Worm (Caenorhabditis elegans): ENCODE measurements around the gene ctns-1.
A peak's percentile ranks its signal among the peaks of the same experiment; 100 is the strongest.

The ctns-1 gene

ce11 chrII:8131413-8131966 lies 5.2 kb downstream of the ctns-1 start (continued):
- TF ChIP-seq pha-4 (GFP tag; IDR thresholded peaks at IDR 0.05) (no peak), pha-4 (tag; optimal IDR thresholded peaks at IDR 0.05) (no peak), nhr-25 (tag; optimal IDR thresholded peaks at IDR 0.05; ENCODE audit: borderline replicate concordance, insufficient read depth) (peak; percentile 42), nhr-76 (tag; optimal IDR thresholded peaks at IDR 0.05) (no peak), vab-7 (GFP tag; IDR thresholded peaks at IDR 0.05) (no peak), Y5F2A.4 (GFP tag; optimal IDR thresholded peaks at IDR 0.05) (no peak), ceh-28 (tag; optimal IDR thresholded peaks at IDR 0.05) (no peak), aha-1 (tag) (peak; percentile 97), daf-19 (GFP tag; conservative IDR thresholded peaks at IDR 0.05) (no peak), hif-1 (tag; optimal IDR thresholded peaks at IDR 0.05) (peak in 1 of 2 experiments; percentile 43), ceh-82 (tag; optimal IDR thresholded peaks at IDR 0.05) (no peak), dmd-9 (GFP tag; IDR thresholded peaks at IDR 0.05) (no peak), snpc-4 (tag; optimal IDR thresholded peaks at IDR 0.05) (no peak), ZK546.5 (tag; optimal IDR thresholded peaks at IDR 0.05) (no peak), R02D3.7 (tag; optimal IDR thresholded peaks at IDR 0.05) (no peak), ZK337.2 (GFP tag; IDR thresholded peaks at IDR 0.05) (no peak), madf-9 (GFP tag; conservative IDR thresholded peaks at IDR 0.05) (no peak), dmd-8 (GFP tag; IDR thresholded peaks at IDR 0.05) (no peak), lin-38 (GFP tag; IDR thresholded peaks at IDR 0.05) (peak; percentile 32; the same call in 1 of the 2 replicates), hlh-30 (tag; optimal IDR thresholded peaks at IDR 0.05; ENCODE audit: insufficient read depth) (peak; percentile 54), mdt-29 (GFP tag; IDR thresholded peaks at IDR 0.05) (no peak), egl-43 (GFP tag; IDR thresholded peaks at IDR 0.05) (peak; percentile 80), dpl-1 (GFP tag; optimal IDR thresholded peaks at IDR 0.05) (no peak), T20F7.1 (GFP tag; optimal IDR thresholded peaks at IDR 0.05) (no peak)

ce11 chrII:8130792-8131191 lies 5.9 kb downstream of the ctns-1 start:
- no peak for TF ChIP-seq unc-39 (tag; optimal IDR thresholded peaks at IDR 0.05)
- TF ChIP-seq R02D3.7 (tag; optimal IDR thresholded peaks at IDR 0.05) = no peak
- no peak for TF ChIP-seq zag-1 (tag; optimal IDR thresholded peaks at IDR 0.05)
- no peak for TF ChIP-seq ztf-11 (tag; optimal IDR thresholded peaks at IDR 0.05)
- no peak for TF ChIP-seq snpc-4 (tag; optimal IDR thresholded peaks at IDR 0.05)
- peak; percentile 12; the same call in 1 of the 2 replicates for TF ChIP-seq saeg-2 (GFP tag; IDR thresholded peaks at IDR 0.05)
- peak; percentile 9 for TF ChIP-seq ama-1 (optimal IDR thresholded peaks at IDR 0.05)
- no peak for TF ChIP-seq T20F7.1 (GFP tag; optimal IDR thresholded peaks at IDR 0.05)
- TF ChIP-seq mes-2 (tag; optimal IDR thresholded peaks at IDR 0.05; ENCODE audit: poor library complexity, severe bottlenecking) = peak; percentile 44
- no peak for TF ChIP-seq skn-1 (tag; optimal IDR thresholded peaks at IDR 0.05)
- peak; percentile 20 for TF ChIP-seq mep-1 (tag; optimal IDR thresholded peaks at IDR 0.05)

ce11 chrII:8129495-8130010 lies 7.2 kb downstream of the ctns-1 start, which contains the start of gene ulp-4:
Gene ulp-4 (plus strand): TSS chrII:8129960.
- TF ChIP-seq nhr-11 (tag; optimal IDR thresholded peaks at IDR 0.05) (no peak), Y5F2A.4 (GFP tag; optimal IDR thresholded peaks at IDR 0.05) (no peak), daf-19 (GFP tag; conservative IDR thresholded peaks at IDR 0.05) (no peak), daf-16 (GFP tag; optimal IDR thresholded peaks at IDR 0.05) (peak in 1 of 2 experiments; percentile 10), daf-16 (tag; optimal IDR thresholded peaks at IDR 0.05) (no peak), lsy-2 (tag; optimal IDR thresholded peaks at IDR 0.05) (peak in 1 of 2 experiments; percentile 19), hmg-1.1 (GFP tag; IDR thresholded peaks at IDR 0.05) (no peak), hif-1 (tag; optimal IDR thresholded peaks at IDR 0.05) (no peak), daf-8 (GFP tag; IDR thresholded peaks at IDR 0.05) (no peak), F37D6.2 (tag; optimal IDR thresholded peaks at IDR 0.05) (no peak), tra-1 (GFP tag; IDR thresholded peaks at IDR 0.05) (peak; percentile 40; the same call in 1 of the 2 replicates), ZK546.5 (tag; optimal IDR thresholded peaks at IDR 0.05) (no peak), pha-4 (GFP tag; IDR thresholded peaks at IDR 0.05) (no peak), pha-4 (tag; optimal IDR thresholded peaks at IDR 0.05) (no peak), nhr-42 (GFP tag; IDR thresholded peaks at IDR 0.05) (no peak), zfp-2 (tag; optimal IDR thresholded peaks at IDR 0.05) (no peak), mep-1 (tag; optimal IDR thresholded peaks at IDR 0.05) (no peak), nhr-10 (tag; optimal IDR thresholded peaks at IDR 0.05) (no peak), mes-2 (tag; optimal IDR thresholded peaks at IDR 0.05; ENCODE audit: poor library complexity, severe bottlenecking) (peak; percentile 30), jun-1 (tag; optimal IDR thresholded peaks at IDR 0.05) (no peak), lin-15B (tag; optimal IDR thresholded peaks at IDR 0.05) (no peak), unc-130 (GFP tag; optimal IDR thresholded peaks at IDR 0.05) (no peak), lin-38 (GFP tag; IDR thresholded peaks at IDR 0.05) (no peak), nhr-25 (tag; optimal IDR thresholded peaks at IDR 0.05; ENCODE audit: borderline replicate concordance, insufficient read depth) (peak; percentile 30), nhr-6 (tag; optimal IDR thresholded peaks at IDR 0.05) (no peak)
